Worm (Caenorhabditis elegans): Measurements from ENCODE around the gene R12C12.10.

R12C12.10 gene

DNA sequence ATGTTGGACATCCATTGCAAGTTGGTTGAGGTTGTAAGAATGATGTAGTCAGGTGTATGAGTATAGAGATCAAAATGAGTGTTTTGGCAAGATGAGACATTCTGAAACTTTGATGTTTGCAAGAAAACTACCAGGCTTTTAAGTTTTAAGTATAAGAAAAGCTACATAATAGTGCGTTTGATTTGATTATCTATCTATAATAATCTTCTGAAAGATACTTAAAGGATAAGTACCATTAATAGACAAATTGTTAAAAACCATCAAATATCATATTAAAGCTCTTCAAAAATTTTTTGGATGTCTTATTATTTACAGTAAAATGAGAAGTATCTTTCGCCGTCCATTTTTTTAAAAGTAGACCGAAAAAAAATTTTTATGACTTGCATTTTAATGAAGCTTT, at the start of gene R12C12.10:
Gene R12C12.10, minus strand, starts transcription at position 101 of the 400 bp plus-strand sequence.
- TF ChIP-seq egl-18 (GFP tag; IDR thresholded peaks at IDR 0.05) (no peak), bed-2 (GFP tag; IDR thresholded peaks at IDR 0.05) (no peak), K12H6.12 (tag; optimal IDR thresholded peaks at IDR 0.05) (no peak), lin-54 (GFP tag; optimal IDR thresholded peaks at IDR 0.05) (no peak), nhr-90 (tag; optimal IDR thresholded peaks at IDR 0.05) (no peak), attf-5 (GFP tag; optimal IDR thresholded peaks at IDR 0.05) (no peak), egl-44 (GFP tag; IDR thresholded peaks at IDR 0.05) (no peak), mcd-1 (GFP tag; IDR thresholded peaks at IDR 0.05) (no peak), madf-6 (GFP tag; IDR thresholded peaks at IDR 0.05) (no peak), lin-26 (GFP tag; IDR thresholded peaks at IDR 0.05) (no peak), Y53G8AR.9 (GFP tag; conservative IDR thresholded peaks at IDR 0.05) (no peak), madf-10 (tag; optimal IDR thresholded peaks at IDR 0.05) (no peak), C06A6.2 (GFP tag; conservative IDR thresholded peaks at IDR 0.05) (no peak), madf-3 (GFP tag; IDR thresholded peaks at IDR 0.05) (no peak), somi-1 (GFP tag; optimal IDR thresholded peaks at IDR 0.05) (no peak), pbrm-1 (GFP tag; IDR thresholded peaks at IDR 0.05) (no peak)

DNA sequence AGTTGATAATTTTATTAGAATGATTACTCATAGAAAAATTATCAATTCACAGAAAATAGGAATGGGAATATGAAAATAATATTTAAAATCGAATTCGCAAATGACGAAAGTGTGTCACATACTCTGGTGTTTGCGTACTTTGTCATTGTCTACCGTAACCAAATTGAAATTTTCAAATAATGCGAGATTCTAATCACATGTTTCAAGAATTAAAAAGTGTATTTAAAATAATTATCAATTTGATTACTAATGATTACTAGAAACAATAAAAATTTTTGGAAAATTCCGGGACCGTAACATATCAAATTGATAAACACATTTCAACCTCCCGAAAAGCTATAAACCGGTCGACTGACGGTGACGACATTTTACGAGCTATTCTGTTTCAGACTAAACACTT, 48.3 kb upstream of the R12C12.10 start, which contains the start of the genes fbf-2 and nspg-3:
Gene fbf-2, minus strand, starts transcription at position 101 of the 400 bp plus-strand sequence.
Gene nspg-3, plus strand, starts transcription at position 388 of the 400 bp plus-strand sequence.
- no peak for TF ChIP-seq dpl-1 (GFP tag; optimal IDR thresholded peaks at IDR 0.05)
- TF ChIP-seq cebp-2 (GFP tag; IDR thresholded peaks at IDR 0.05) = no peak
- TF ChIP-seq lin-40 (tag; optimal IDR thresholded peaks at IDR 0.05) = no peak
- peak; percentile 61 for TF ChIP-seq lsl-1 (GFP tag; optimal IDR thresholded peaks at IDR 0.05)

- TF ChIP-seq egl-44 (GFP tag; IDR thresholded peaks at IDR 0.05) = no peak
- TF ChIP-seq zfh-2 (GFP tag; conservative IDR thresholded peaks at IDR 0.05) = no peak
- no peak for TF ChIP-seq Y56A3A.18 (GFP tag; IDR thresholded peaks at IDR 0.05)
- TF ChIP-seq snpc-4 (GFP tag; optimal IDR thresholded peaks at IDR 0.05) = no peak
- no peak for TF ChIP-seq snpc-4 (tag; optimal IDR thresholded peaks at IDR 0.05)
- TF ChIP-seq ztf-18 (tag; optimal IDR thresholded peaks at IDR 0.05) = no peak
These were observed 39.6 kb upstream of the R12C12.10 start, which contains the start of gene F21H12.3 for ce11 chrII:6082620-6083019. F21H12.3 (plus strand) TSS chrII:6082920.

DNA sequence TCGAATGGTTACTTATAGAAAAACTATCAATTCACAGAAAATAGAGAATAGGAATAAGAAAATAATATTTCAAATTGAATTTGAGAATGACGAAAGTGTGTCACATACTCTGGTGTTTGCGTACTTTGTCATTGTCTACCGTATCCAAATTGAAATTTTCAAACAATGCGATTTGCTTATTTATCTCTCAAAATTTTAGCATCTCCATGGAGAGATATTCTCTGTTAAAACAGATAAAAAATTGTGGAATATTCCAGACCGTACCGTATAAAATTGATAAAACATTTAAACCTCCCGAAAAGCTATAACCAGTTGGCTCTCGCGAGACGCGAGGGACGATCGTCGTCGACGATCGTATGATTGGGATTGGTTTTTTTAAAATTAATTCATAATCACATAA, 37.7 kb upstream of the R12C12.10 start, which contains the start of gene fbf-1:
Gene fbf-1, minus strand, starts transcription at position 101 of the 400 bp plus-strand sequence.
- TF ChIP-seq nfya-2 (GFP tag; IDR thresholded peaks at IDR 0.05) (no peak), egrh-3 (GFP tag; IDR thresholded peaks at IDR 0.05) (no peak), lsl-1 (GFP tag; optimal IDR thresholded peaks at IDR 0.05) (peak; percentile 43), hlh-26 (GFP tag; conservative IDR thresholded peaks at IDR 0.05) (no peak), nhr-80 (tag; optimal IDR thresholded peaks at IDR 0.05) (no peak)

- TF ChIP-seq zim-3 (tag; optimal IDR thresholded peaks at IDR 0.05) (no peak), ceh-100 (GFP tag; IDR thresholded peaks at IDR 0.05) (no peak), nfyb-1 (GFP tag; IDR thresholded peaks at IDR 0.05) (no peak), F37B4.10 (GFP tag; IDR thresholded peaks at IDR 0.05) (no peak), madf-3 (GFP tag; IDR thresholded peaks at IDR 0.05) (no peak), athp-1 (tag; optimal IDR thresholded peaks at IDR 0.05) (no peak), F57A8.1 (GFP tag; optimal IDR thresholded peaks at IDR 0.05) (no peak), egrh-3 (GFP tag; IDR thresholded peaks at IDR 0.05) (no peak), gei-17 (GFP tag; optimal IDR thresholded peaks at IDR 0.05) (no peak), hmg-1.2 (GFP tag; IDR thresholded peaks at IDR 0.05) (no peak), F33H1.4 (GFP tag; IDR thresholded peaks at IDR 0.05) (no peak), hsf-1 (GFP tag; IDR thresholded peaks at IDR 0.05) (no peak), chd-7 (tag; optimal IDR thresholded peaks at IDR 0.05) (no peak)
These were observed 34.5 kb upstream of the R12C12.10 start, which contains the start of gene H12I13.6 for ce11 chrII:6077604-6078003. H12I13.6 (plus strand) TSS chrII:6077904.
